Worm (Caenorhabditis elegans): ENCODE data around the gene W05H9.2.

DNA sequence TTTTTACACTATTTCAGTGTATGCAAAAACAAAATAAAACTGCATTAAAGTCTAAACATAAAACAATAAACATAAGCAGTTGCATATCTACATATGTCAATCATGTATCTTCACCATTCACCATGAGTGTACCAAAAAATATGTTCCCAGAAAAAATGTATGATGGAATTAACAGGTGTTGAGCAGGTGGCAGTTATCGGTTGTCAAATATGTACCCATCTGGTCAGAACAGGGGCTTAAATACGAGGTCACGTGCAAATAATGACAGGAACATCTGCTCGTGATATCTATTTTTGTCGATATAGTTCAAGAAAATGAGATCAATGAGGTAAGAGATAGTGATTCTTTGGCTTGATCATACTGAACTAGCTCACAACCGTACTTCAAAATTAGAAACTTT, 7.8 kb upstream of the W05H9.2 start:
- TF ChIP-seq hlh-30 (tag; optimal IDR thresholded peaks at IDR 0.05; ENCODE audit: insufficient read depth): peak; percentile 65
- no peak for TF ChIP-seq ceh-2 (tag; optimal IDR thresholded peaks at IDR 0.05)
- TF ChIP-seq T23F11.4 (GFP tag; optimal IDR thresholded peaks at IDR 0.05): no peak
- no peak for TF ChIP-seq ceh-34 (tag; optimal IDR thresholded peaks at IDR 0.05)
- TF ChIP-seq fax-1 (tag; optimal IDR thresholded peaks at IDR 0.05): no peak
- no peak for TF ChIP-seq nhr-11 (tag; optimal IDR thresholded peaks at IDR 0.05)
- TF ChIP-seq ama-1 (optimal IDR thresholded peaks at IDR 0.05): no peak
- no peak for TF ChIP-seq ceh-6 (GFP tag; optimal IDR thresholded peaks at IDR 0.05)

All from whole organism, late embryonic.